Worm (Caenorhabditis elegans) whole organism, L1 larva: Measurements from ENCODE around the gene R193.1.

Source experiments
- C34B4.2 ChIP-seq: sonication (generic microtip); optimal IDR thresholded peaks from 2 replicates; lab custom pipeline; 2017; ENCODE audit warnings: mild to moderate bottlenecking, missing genetic modification characterization, missing compliant biosample characterization
- F16B12.6 ChIP-seq: fragments of 150-350 bp; optimal IDR thresholded peaks from 2 replicates; lab custom pipeline; 2014; ENCODE audit warnings: missing biosample characterization, missing genetic modification characterization
- Y116A8C.19 ChIP-seq: sonication (generic microtip); optimal IDR thresholded peaks from 2 replicates; lab custom pipeline; 2016; ENCODE audit warnings: missing compliant biosample characterization, missing genetic modification characterization, borderline replicate concordance
- aha-1 ChIP-seq: fragments of 150-350 bp; optimal IDR thresholded peaks from 2 replicates; lab custom pipeline; 2014; ENCODE audit warnings: missing biosample characterization, missing genetic modification characterization
- aly-2 ChIP-seq: fragments of 150-350 bp; optimal IDR thresholded peaks from 2 replicates; lab custom pipeline; 2014; ENCODE audit warnings: missing biosample characterization, missing genetic modification characterization
- blmp-1 ChIP-seq: fragments of 150-350 bp; optimal IDR thresholded peaks from 2 replicates; lab custom pipeline; 2014; ENCODE audit warnings: missing biosample characterization, missing genetic modification characterization
- ceh-63 ChIP-seq: fragments of 200-800 bp; sonication (Bioruptor generic); optimal IDR thresholded peaks from 2 replicates; lab custom pipeline; 2018; ENCODE audit warnings: mild to moderate bottlenecking, missing genetic modification characterization, missing compliant biosample characterization
- ceh-8 ChIP-seq: fragments of 200-800 bp; sonication (Bioruptor generic); optimal IDR thresholded peaks from 2 replicates; lab custom pipeline; 2018; ENCODE audit warnings: mild to moderate bottlenecking, missing genetic modification characterization, moderate library complexity, missing compliant biosample characterization
- ceh-82 ChIP-seq, 3 experiments: fragments of 150-350 bp in 1 of 3; sonication (generic microtip) in 2 of 3; optimal IDR thresholded peaks; 2 replicates each; lab custom pipeline; 2014 to 2017; ENCODE audit warnings: missing biosample characterization in 3 of 3, missing genetic modification characterization in 3 of 3
- ceh-88 ChIP-seq: fragments of 200-800 bp; sonication (Bioruptor generic); IDR thresholded peaks from 2 replicates; pipeline ENCODE4 v1.3.6; 2022; ENCODE audit warnings: missing genetic modification characterization, missing compliant biosample characterization
- ceh-90 ChIP-seq: sonication (generic microtip); optimal IDR thresholded peaks from 2 replicates; lab custom pipeline; 2016; ENCODE audit warnings: missing genetic modification characterization, missing compliant biosample characterization
- dpl-1 ChIP-seq, 3 experiments: fragments of 150-350 bp in 2 of 3; sonication (generic microtip) in 1 of 3; optimal IDR thresholded peaks; 2 replicates each; lab custom pipeline; 2014 to 2017; ENCODE audit warnings: missing biosample characterization in 3 of 3, missing genetic modification characterization in 3 of 3, missing genetic modification reagents in 3 of 3
- dsc-1 ChIP-seq: sonication (generic microtip); optimal IDR thresholded peaks from 2 replicates; lab custom pipeline; 2016; ENCODE audit warnings: mild to moderate bottlenecking, missing genetic modification characterization, missing compliant biosample characterization
- efl-1 ChIP-seq, 4 experiments: fragments of 150-350 bp; optimal IDR thresholded peaks in 3 of 4; peaks in 1 of 4; 1 replicate in 1 of 4; 2 replicates in 3 of 4; lab custom pipeline; 2014; ENCODE audit warnings: missing biosample characterization in 2 of 4, missing genetic modification characterization in 2 of 4, missing genetic modification reagents in 2 of 4
- efl-3 ChIP-seq: fragments of 200-800 bp; sonication (Bioruptor generic); optimal IDR thresholded peaks from 2 replicates; lab custom pipeline; 2018; ENCODE audit warnings: mild to moderate bottlenecking, missing genetic modification characterization, missing compliant biosample characterization
- egl-13 ChIP-seq: sonication (generic microtip); optimal IDR thresholded peaks from 2 replicates; lab custom pipeline; 2016; ENCODE audit warnings: missing genotype, missing genetic modification reagents, missing genetic modification characterization, missing compliant biosample characterization
- egl-27 ChIP-seq, 2 experiments: fragments of 150-350 bp in 1 of 2; sonication (generic microtip); optimal IDR thresholded peaks; 3 replicates each; lab custom pipeline; 2017 to 2018; ENCODE audit warnings: missing biosample characterization in 2 of 2, missing genetic modification characterization in 2 of 2, missing genetic modification reagents in 2 of 2
- elt-3 ChIP-seq, 6 experiments: fragments of 150-350 bp in 1 of 6; sonication (generic microtip); optimal IDR thresholded peaks; 2 replicates each; lab custom pipeline; 2017 to 2018; ENCODE audit warnings: missing biosample characterization in 6 of 6, missing genetic modification characterization in 6 of 6, inconsistent platforms in 1 of 6
- ets-5 ChIP-seq: fragments of 200-800 bp; sonication (Bioruptor generic); IDR thresholded peaks from 2 replicates; pipeline ENCODE4 v1.3.6; 2022; ENCODE audit warnings: missing genetic modification characterization, missing compliant biosample characterization
- fkh-4 ChIP-seq: sonication (generic microtip); optimal IDR thresholded peaks from 2 replicates; lab custom pipeline; 2016; ENCODE audit warnings: missing compliant biosample characterization, missing genetic modification characterization, borderline replicate concordance
- hlh-4 ChIP-seq: sonication (generic microtip); optimal IDR thresholded peaks from 2 replicates; lab custom pipeline; 2016; ENCODE audit warnings: mild to moderate bottlenecking, missing genetic modification characterization, missing compliant biosample characterization
- irx-1 ChIP-seq: sonication (generic microtip); optimal IDR thresholded peaks from 2 replicates; lab custom pipeline; 2016; ENCODE audit warnings: missing genetic modification characterization, missing compliant biosample characterization
- isw-1 ChIP-seq: fragments of 200-800 bp; sonication (Bioruptor generic); IDR thresholded peaks from 2 replicates; pipeline ENCODE4 v1.3.6; 2022; ENCODE audit warnings: missing genetic modification characterization, missing compliant biosample characterization
- lin-13 ChIP-seq: fragments of 150-350 bp; optimal IDR thresholded peaks from 2 replicates; lab custom pipeline; 2014; ENCODE audit warnings: missing biosample characterization, missing genetic modification reagents, missing genetic modification characterization
- lin-14 ChIP-seq: fragments of 200-800 bp; sonication (Bioruptor generic); optimal IDR thresholded peaks from 2 replicates; lab custom pipeline; 2018; ENCODE audit warnings: mild to moderate bottlenecking, missing genetic modification characterization, moderate library complexity, missing compliant biosample characterization
- lin-15B ChIP-seq: fragments of 150-350 bp; sonication (generic microtip); optimal IDR thresholded peaks from 3 replicates; lab custom pipeline; 2014; ENCODE audit warnings: missing biosample characterization, missing genetic modification characterization
- lin-35 ChIP-seq, 2 experiments: fragments of 150-350 bp; optimal IDR thresholded peaks; 2 replicates each; lab custom pipeline; 2014; ENCODE audit warnings: missing biosample characterization in 2 of 2, missing genetic modification characterization in 2 of 2, missing genetic modification reagents in 2 of 2
- lsy-2 ChIP-seq, 2 experiments: fragments of 150-350 bp; optimal IDR thresholded peaks; 2 replicates each; lab custom pipeline; 2014; ENCODE audit warnings: missing biosample characterization in 2 of 2, missing genetic modification characterization in 2 of 2
- mab-9 ChIP-seq: fragments of 200-800 bp; sonication (Bioruptor generic); IDR thresholded peaks from 2 replicates; pipeline ENCODE4 v1.3.6; 2022; ENCODE audit warnings: missing genetic modification reagents, missing genetic modification characterization, missing compliant biosample characterization
- mef-2 ChIP-seq: fragments of 150-350 bp; optimal IDR thresholded peaks from 2 replicates; lab custom pipeline; 2014; ENCODE audit warnings: missing biosample characterization, missing genetic modification characterization
- nhr-11 ChIP-seq: fragments of 150-350 bp; optimal IDR thresholded peaks from 2 replicates; lab custom pipeline; 2014; ENCODE audit warnings: missing biosample characterization, missing genetic modification characterization
- nhr-12 ChIP-seq: sonication (generic microtip); optimal IDR thresholded peaks from 2 replicates; lab custom pipeline; 2017; ENCODE audit warnings: missing biosample characterization, missing genetic modification characterization
- nhr-77 ChIP-seq: fragments of 150-350 bp; optimal IDR thresholded peaks from 2 replicates; lab custom pipeline; 2014; ENCODE audit warnings: missing biosample characterization, missing genetic modification characterization
- nhr-85 ChIP-seq: sonication (generic microtip); peaks from one replicate; lab custom pipeline; 2016; ENCODE audit warnings: missing genetic modification characterization, inconsistent platforms, missing compliant biosample characterization
- nhr-90 ChIP-seq: sonication (generic microtip); optimal IDR thresholded peaks from 2 replicates; lab custom pipeline; 2016; ENCODE audit warnings: mild to moderate bottlenecking, missing genetic modification characterization, missing compliant biosample characterization; ENCODE audit not compliant: poor library complexity
- pag-3 ChIP-seq: sonication (generic microtip); optimal IDR thresholded peaks from 2 replicates; lab custom pipeline; 2017; ENCODE audit warnings: missing genetic modification characterization, mild to moderate bottlenecking, missing compliant biosample characterization, antibody characterized with exemption, borderline replicate concordance; ENCODE audit not compliant: insufficient read depth
- rnt-1 ChIP-seq: sonication (generic microtip); optimal IDR thresholded peaks from 2 replicates; lab custom pipeline; 2016; ENCODE audit warnings: mild to moderate bottlenecking, missing genetic modification characterization, moderate library complexity, missing compliant biosample characterization
- snpc-4 ChIP-seq: fragments of 150-350 bp; optimal IDR thresholded peaks from 2 replicates; lab custom pipeline; 2014; ENCODE audit warnings: missing biosample characterization, missing genetic modification characterization
- snu-23 ChIP-seq: sonication (generic microtip); optimal IDR thresholded peaks from 2 replicates; lab custom pipeline; 2016; ENCODE audit warnings: missing genetic modification characterization, missing compliant biosample characterization
- sup-37 ChIP-seq: fragments of 200-800 bp; sonication (Bioruptor generic); optimal IDR thresholded peaks from 2 replicates; lab custom pipeline; 2018; ENCODE audit warnings: mild to moderate bottlenecking, missing genetic modification characterization, missing compliant biosample characterization
- swsn-7 ChIP-seq: sonication (generic microtip); optimal IDR thresholded peaks from 2 replicates; lab custom pipeline; 2016; ENCODE audit warnings: missing genetic modification characterization, missing compliant biosample characterization
- tbx-2 ChIP-seq: sonication (generic microtip); optimal IDR thresholded peaks from 2 replicates; lab custom pipeline; 2016; ENCODE audit warnings: missing genetic modification characterization, missing compliant biosample characterization
- unc-30 ChIP-seq: sonication (generic microtip); optimal IDR thresholded peaks from 2 replicates; lab custom pipeline; 2017; ENCODE audit warnings: missing biosample characterization, missing genetic modification characterization
- unc-62 ChIP-seq: fragments of 150-350 bp; optimal IDR thresholded peaks from 2 replicates; lab custom pipeline; 2014; ENCODE audit warnings: missing biosample characterization, missing genetic modification reagents, missing genetic modification characterization
- vab-15 ChIP-seq: sonication (generic microtip); optimal IDR thresholded peaks from 2 replicates; lab custom pipeline; 2017; ENCODE audit warnings: missing genotype, mild to moderate bottlenecking, missing genetic modification characterization, missing compliant biosample characterization
- zag-1 ChIP-seq: fragments of 150-350 bp; optimal IDR thresholded peaks from 2 replicates; lab custom pipeline; 2014; ENCODE audit warnings: missing biosample characterization, missing genetic modification characterization
- ztf-4 ChIP-seq: fragments of 150-350 bp; optimal IDR thresholded peaks from 2 replicates; lab custom pipeline; 2014; ENCODE audit warnings: missing biosample characterization, missing genetic modification characterization

R193.1 gene

DNA sequence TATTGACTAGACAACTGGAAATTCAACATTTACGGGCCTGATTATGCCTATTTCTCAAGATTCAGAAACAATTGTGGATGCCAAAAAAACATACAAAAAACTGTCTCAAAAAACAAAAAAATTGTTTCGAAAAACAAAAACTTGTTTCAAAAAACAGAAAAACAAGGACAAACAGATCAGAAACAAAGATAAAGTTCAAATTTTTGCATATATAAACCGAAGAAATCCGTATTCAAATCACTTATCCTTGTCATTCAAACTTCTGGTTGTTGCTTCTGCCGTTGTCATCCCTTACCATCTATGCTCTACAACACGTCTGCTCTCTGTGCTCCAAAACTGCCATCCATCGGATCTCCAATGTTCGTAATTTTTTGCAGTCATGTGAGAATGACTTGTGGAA lies at the start of gene R193.1:
Gene R193.1 (plus strand): TSS at position 301 of the 400 bp plus-strand sequence.
- TF ChIP-seq ceh-82 (tag; optimal IDR thresholded peaks at IDR 0.05; lab: Kevin White, UChicago) (no peak), ets-5 (GFP tag; lab: Robert Waterston, UW) (no peak), nhr-77 (tag; lab: Kevin White, UChicago) (no peak), mab-9 (GFP tag; lab: Robert Waterston, UW) (no peak), unc-62 (GFP tag; lab: Kevin White, UChicago) (no peak), rnt-1 (tag; lab: Kevin White, UChicago) (no peak), fkh-4 (tag; lab: Kevin White, UChicago) (no peak), egl-27 (tag; optimal IDR thresholded peaks at IDR 0.05; lab: Kevin White, UChicago) (no peak), aha-1 (no peak), ceh-63 (GFP tag; lab: Kevin White, UChicago) (no peak), ztf-4 (no peak), ceh-88 (GFP tag; lab: Robert Waterston, UW) (no peak), mef-2 (tag; lab: Kevin White, UChicago) (no peak), F16B12.6 (tag; lab: Kevin White, UChicago) (no peak)

ce11 chrX:1107758-1108157 lies 47.0 kb upstream of the R193.1 start, which contains the start of gene C05D9.4:
C05D9.4 (plus strand) TSS chrX:1108058.
- TF ChIP-seq irx-1 (tag; lab: Kevin White, UChicago): no peak
- TF ChIP-seq ceh-90 (tag; lab: Kevin White, UChicago): no peak
- no peak for TF ChIP-seq ztf-4
- TF ChIP-seq tbx-2 (tag; lab: Kevin White, UChicago): no peak
- no peak for TF ChIP-seq efl-3
- TF ChIP-seq nhr-12 (tag; lab: Kevin White, UChicago): no peak
- no peak for TF ChIP-seq ceh-8 (GFP tag; lab: Kevin White, UChicago)
- no peak for TF ChIP-seq ets-5 (GFP tag; lab: Robert Waterston, UW)
- no peak for TF ChIP-seq blmp-1 (tag; lab: Kevin White, UChicago)
- TF ChIP-seq nhr-77 (tag; lab: Kevin White, UChicago): no peak
- no peak for TF ChIP-seq dsc-1 (tag; lab: Kevin White, UChicago)
- TF ChIP-seq C34B4.2 (tag; lab: Kevin White, UChicago): no peak
- no peak for TF ChIP-seq zag-1 (tag; lab: Kevin White, UChicago)
- TF ChIP-seq hlh-4 (tag; lab: Kevin White, UChicago): no peak
- TF ChIP-seq lin-13 (GFP tag; lab: Kevin White, UChicago): no peak

DNA sequence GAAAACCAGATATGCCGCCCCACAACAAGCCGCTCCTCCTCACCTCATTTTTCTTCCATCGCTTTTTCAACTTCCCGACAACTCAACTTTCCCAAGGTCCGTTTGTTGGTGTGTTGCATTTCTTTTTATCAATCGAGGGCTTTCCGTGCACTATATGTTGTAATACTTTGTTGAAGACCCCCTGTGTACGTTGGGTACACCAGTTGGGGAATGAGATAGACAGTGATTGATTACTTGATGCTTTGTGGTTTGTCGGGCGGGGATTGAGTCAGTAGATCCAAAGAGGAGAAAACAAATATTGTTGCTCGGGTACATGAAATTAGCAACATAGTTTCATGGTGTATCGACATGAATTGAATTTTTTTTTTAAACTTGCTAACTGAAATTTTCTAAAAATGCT lies 45.9 kb upstream of the R193.1 start:
- TF ChIP-seq C34B4.2 (tag; lab: Kevin White, UChicago) (no peak), ets-5 (GFP tag; lab: Robert Waterston, UW) (no peak), lin-35 (GFP tag; optimal IDR thresholded peaks at IDR 0.05; lab: Kevin White, UChicago) (no peak), dpl-1 (GFP tag; optimal IDR thresholded peaks at IDR 0.05; lab: Kevin White, UChicago) (no peak), snpc-4 (tag; lab: Kevin White, UChicago) (no peak), lsy-2 (tag; optimal IDR thresholded peaks at IDR 0.05; lab: Kevin White, UChicago) (peak in 1 of 2 experiments; percentile 11), egl-13 (tag; lab: Kevin White, UChicago) (no peak), lin-14 (GFP tag; lab: Kevin White, UChicago) (peak; percentile 71), swsn-7 (tag; lab: Kevin White, UChicago) (no peak), lin-15B (no peak), pag-3 (tag; lab: Kevin White, UChicago) (no peak), Y116A8C.19 (no peak), sup-37 (GFP tag; lab: Kevin White, UChicago) (no peak), nhr-11 (tag; lab: Kevin White, UChicago) (no peak), hlh-4 (tag; lab: Kevin White, UChicago) (no peak), elt-3 (tag; optimal IDR thresholded peaks at IDR 0.05; lab: Kevin White, UChicago) (no peak), lin-13 (GFP tag; lab: Kevin White, UChicago) (no peak), nhr-85 (no peak), aha-1 (no peak), ceh-88 (GFP tag; lab: Robert Waterston, UW) (no peak), blmp-1 (tag; lab: Kevin White, UChicago) (no peak), aly-2 (no peak), ceh-63 (GFP tag; lab: Kevin White, UChicago) (no peak), F16B12.6 (tag; lab: Kevin White, UChicago) (no peak), unc-30 (no peak), vab-15 (tag; lab: Kevin White, UChicago) (no peak), nhr-90 (tag; lab: Kevin White, UChicago) (no peak), efl-1 (optimal IDR thresholded peaks at IDR 0.05; lab: Kevin White, UChicago) (no peak), efl-1 (GFP tag; optimal IDR thresholded peaks at IDR 0.05 in 1 of 2; lab: Kevin White, UChicago) (peak in 1 of 2 experiments; percentile 61), snu-23 (GFP tag; lab: Kevin White, UChicago) (peak; percentile 7), isw-1 (GFP tag; lab: Robert Waterston, UW) (no peak)
